Fruit fly (Drosophila melanogaster): ENCODE results near the gene Oatp33Eb.

- TF ChIP-seq EcR (GFP tag; optimal IDR thresholded peaks at IDR 0.05) (no peak), CG8301 (tag; optimal IDR thresholded peaks at IDR 0.05) (no peak), CG14655 (GFP tag; optimal IDR thresholded peaks at IDR 0.05) (no peak), Snoo (tag; optimal IDR thresholded peaks at IDR 0.05) (no peak), Ets98B (GFP tag; IDR thresholded peaks at IDR 0.05) (no peak), CG12605 (GFP tag; IDR thresholded peaks at IDR 0.05) (no peak; the same call in 1 of the 2 replicates), CG13204 (GFP tag; optimal IDR thresholded peaks at IDR 0.05) (no peak)
Observed at dm6 chr2L:12493101-12493770, 45.0 kb downstream of the Oatp33Eb start.

Data from whole organism, pupa.